Fruit fly (Drosophila melanogaster): ENCODE data around the gene ndl.

dm6 chr3L:6552968-6553402 is 50.2 kb downstream of the ndl start:
- no peak for TF ChIP-seq pan (optimal IDR thresholded peaks at IDR 0.05)
- TF ChIP-seq psq (optimal IDR thresholded peaks at IDR 0.05) = no peak
- no peak for TF ChIP-seq EcR (GFP tag; optimal IDR thresholded peaks at IDR 0.05)
- TF ChIP-seq Dll (optimal IDR thresholded peaks at IDR 0.05) = no peak

Data from whole organism.